Worm (Caenorhabditis elegans): ENCODE measurements around the gene ptp-5.2.

The ptp-5.2 gene

DNA sequence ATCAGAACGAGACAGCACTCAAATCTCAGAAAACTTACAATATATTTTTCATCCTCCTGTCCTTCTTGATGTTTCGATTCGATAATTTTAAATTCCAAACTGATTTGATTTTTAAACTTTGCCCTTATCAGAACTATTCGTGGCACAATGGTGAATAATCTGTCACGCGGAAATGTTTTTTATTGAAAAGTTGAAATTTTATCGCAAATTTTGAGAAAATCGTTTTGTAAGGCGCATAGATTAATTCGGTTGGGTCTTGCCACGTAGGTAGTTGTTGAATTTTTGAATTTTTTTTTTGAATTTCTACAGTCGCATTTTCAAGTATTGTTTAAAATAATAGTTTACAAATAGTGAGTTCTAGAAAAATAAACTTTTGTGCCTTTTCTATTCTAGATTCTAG lies at the start of gene ptp-5.2:
TSS of gene ptp-5.2 (minus strand) at position 101 of the 400 bp plus-strand sequence.
- TF ChIP-seq zip-5 (tag; optimal IDR thresholded peaks at IDR 0.05) (no peak), sdc-2 (tag; optimal IDR thresholded peaks at IDR 0.05) (no peak), ztf-16 (tag; optimal IDR thresholded peaks at IDR 0.05) (no peak), hlh-8 (tag; optimal IDR thresholded peaks at IDR 0.05) (no peak), ahr-1 (tag; optimal IDR thresholded peaks at IDR 0.05) (no peak), T23F11.4 (GFP tag; optimal IDR thresholded peaks at IDR 0.05) (no peak), gmeb-2 (tag; optimal IDR thresholded peaks at IDR 0.05) (no peak), ets-4 (tag; optimal IDR thresholded peaks at IDR 0.05) (no peak), C08G9.2 (tag; optimal IDR thresholded peaks at IDR 0.05) (no peak), tbx-2 (tag; optimal IDR thresholded peaks at IDR 0.05) (no peak), hlh-15 (tag; optimal IDR thresholded peaks at IDR 0.05) (no peak)

DNA sequence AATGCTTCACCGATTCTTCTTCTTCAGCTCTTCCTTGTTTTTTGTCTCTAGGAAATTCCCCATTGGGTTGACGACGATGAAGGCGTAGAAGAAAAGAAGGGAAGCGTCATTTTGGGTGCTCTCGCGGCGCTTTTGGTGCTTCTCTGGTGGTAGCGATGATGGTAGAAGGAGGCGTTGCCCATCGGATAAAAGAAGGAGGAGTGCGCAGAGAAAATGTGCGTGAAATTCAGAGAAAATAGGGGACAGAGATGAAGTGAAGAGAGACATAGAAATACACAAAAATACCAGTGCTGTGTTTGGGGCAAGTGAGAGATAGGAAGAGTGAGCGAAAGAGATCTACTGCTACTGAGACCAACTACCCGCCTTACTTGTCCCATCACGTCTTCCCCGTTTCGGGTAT lies 46.2 kb upstream of the ptp-5.2 start, which contains the start of gene oig-5:
TSS of gene oig-5 (plus strand) at position 301 of the 400 bp plus-strand sequence.
- TF ChIP-seq ceh-31 (tag; optimal IDR thresholded peaks at IDR 0.05) (peak; percentile 9), odd-2 (tag; optimal IDR thresholded peaks at IDR 0.05) (no peak), fax-1 (tag; optimal IDR thresholded peaks at IDR 0.05) (no peak)

DNA sequence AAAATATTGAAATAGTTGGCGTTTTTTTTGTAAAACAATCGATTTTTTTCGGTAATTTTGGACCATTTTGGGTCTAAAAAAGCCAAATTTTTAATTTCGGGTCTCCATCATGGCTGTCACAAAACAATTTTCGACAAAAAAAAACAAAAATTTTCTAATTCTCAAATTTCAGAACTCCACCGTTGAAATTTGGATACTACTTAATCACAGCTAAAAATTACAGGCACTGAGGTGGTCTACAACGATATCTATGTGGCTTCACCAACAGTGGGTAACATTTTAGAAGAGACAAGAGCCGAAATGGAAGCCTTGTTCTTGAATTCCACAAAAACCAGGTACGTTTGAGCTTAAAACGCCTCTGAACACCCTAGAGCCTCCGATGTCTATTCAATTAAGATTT lies 41.6 kb upstream of the ptp-5.2 start, which contains the start of gene Y57G11C.1142:
TSS of gene Y57G11C.1142 (plus strand) at position 301 of the 400 bp plus-strand sequence.
- TF ChIP-seq elt-2 (tag; optimal IDR thresholded peaks at IDR 0.05) = no peak
- no peak for TF ChIP-seq K02D7.2 (tag; optimal IDR thresholded peaks at IDR 0.05)
- TF ChIP-seq hlh-8 (tag; optimal IDR thresholded peaks at IDR 0.05) = no peak
- no peak for TF ChIP-seq pat-9 (tag; optimal IDR thresholded peaks at IDR 0.05)
- no peak for TF ChIP-seq madf-2 (tag; optimal IDR thresholded peaks at IDR 0.05)
- TF ChIP-seq lin-11 (tag; optimal IDR thresholded peaks at IDR 0.05) = no peak
- no peak for TF ChIP-seq ztf-16 (tag; optimal IDR thresholded peaks at IDR 0.05)
- TF ChIP-seq unc-3 (GFP tag; conservative IDR thresholded peaks at IDR 0.05) = no peak
- TF ChIP-seq unc-3 (tag; optimal IDR thresholded peaks at IDR 0.05) = no peak
- TF ChIP-seq pax-1 (tag; optimal IDR thresholded peaks at IDR 0.05) = no peak
- no peak for TF ChIP-seq nhr-11 (tag; optimal IDR thresholded peaks at IDR 0.05)
- no peak for TF ChIP-seq lim-6 (tag; optimal IDR thresholded peaks at IDR 0.05)
- TF ChIP-seq elt-4 (tag; optimal IDR thresholded peaks at IDR 0.05) = no peak

ce11 chrIV:14800931-14801330 lies 40.2 kb upstream of the ptp-5.2 start:
- no peak for TF ChIP-seq unc-42 (tag; optimal IDR thresholded peaks at IDR 0.05)
- peak; percentile 68 for TF ChIP-seq nfya-1 (tag; optimal IDR thresholded peaks at IDR 0.05)

DNA sequence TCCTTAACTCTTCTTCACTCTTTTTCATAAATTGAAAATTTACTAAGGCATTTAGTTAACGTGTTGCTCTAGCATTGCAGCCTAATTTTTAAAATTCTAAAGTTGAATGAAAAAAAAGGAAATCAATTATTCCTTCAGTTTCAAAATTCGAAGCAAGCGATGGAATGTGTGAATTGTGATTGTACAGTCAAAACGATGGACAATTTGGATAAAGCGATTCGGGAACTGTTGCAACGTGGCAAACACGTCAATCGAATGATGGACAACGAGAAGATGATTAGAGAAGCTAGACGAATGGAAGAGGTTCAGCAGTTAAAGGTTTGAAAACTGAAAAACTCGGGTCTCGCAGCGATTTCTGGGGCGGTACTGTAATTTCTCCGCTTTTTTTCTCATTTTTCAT lies 38.4 kb upstream of the ptp-5.2 start, which contains the start of gene Y57G11C.14:
TSS of gene Y57G11C.14 (plus strand) at position 126 of the 400 bp plus-strand sequence.
- no peak for TF ChIP-seq lim-6 (tag; optimal IDR thresholded peaks at IDR 0.05)
- no peak for TF ChIP-seq pat-9 (tag; optimal IDR thresholded peaks at IDR 0.05)
- no peak for TF ChIP-seq ceh-45 (GFP tag; IDR thresholded peaks at IDR 0.05)
- no peak for TF ChIP-seq syd-9 (tag; optimal IDR thresholded peaks at IDR 0.05)
- TF ChIP-seq hlh-15 (tag; optimal IDR thresholded peaks at IDR 0.05) = no peak
- no peak for TF ChIP-seq elt-2 (tag; optimal IDR thresholded peaks at IDR 0.05)
- no peak for TF ChIP-seq pros-1 (tag; optimal IDR thresholded peaks at IDR 0.05)
- no peak for TF ChIP-seq fax-1 (tag; optimal IDR thresholded peaks at IDR 0.05)
- no peak for TF ChIP-seq ama-1 (optimal IDR thresholded peaks at IDR 0.05)
- TF ChIP-seq unc-55 (GFP tag; optimal IDR thresholded peaks at IDR 0.05) = no peak
- TF ChIP-seq hlh-13 (GFP tag; optimal IDR thresholded peaks at IDR 0.05) = no peak
- TF ChIP-seq pqm-1 (tag; optimal IDR thresholded peaks at IDR 0.05) = no peak
- no peak for TF ChIP-seq fkh-6 (tag; optimal IDR thresholded peaks at IDR 0.05)
- no peak for TF ChIP-seq ttx-3 (tag; optimal IDR thresholded peaks at IDR 0.05)
- no peak for TF ChIP-seq gmeb-2 (tag; optimal IDR thresholded peaks at IDR 0.05)
- TF ChIP-seq nhr-232 (tag; optimal IDR thresholded peaks at IDR 0.05) = no peak
- TF ChIP-seq zip-5 (tag; optimal IDR thresholded peaks at IDR 0.05) = no peak
- no peak for TF ChIP-seq ets-4 (tag; optimal IDR thresholded peaks at IDR 0.05)
